Fruit fly (Drosophila melanogaster): ENCODE measurements around the gene Tgi.

Tgi gene

DNA sequence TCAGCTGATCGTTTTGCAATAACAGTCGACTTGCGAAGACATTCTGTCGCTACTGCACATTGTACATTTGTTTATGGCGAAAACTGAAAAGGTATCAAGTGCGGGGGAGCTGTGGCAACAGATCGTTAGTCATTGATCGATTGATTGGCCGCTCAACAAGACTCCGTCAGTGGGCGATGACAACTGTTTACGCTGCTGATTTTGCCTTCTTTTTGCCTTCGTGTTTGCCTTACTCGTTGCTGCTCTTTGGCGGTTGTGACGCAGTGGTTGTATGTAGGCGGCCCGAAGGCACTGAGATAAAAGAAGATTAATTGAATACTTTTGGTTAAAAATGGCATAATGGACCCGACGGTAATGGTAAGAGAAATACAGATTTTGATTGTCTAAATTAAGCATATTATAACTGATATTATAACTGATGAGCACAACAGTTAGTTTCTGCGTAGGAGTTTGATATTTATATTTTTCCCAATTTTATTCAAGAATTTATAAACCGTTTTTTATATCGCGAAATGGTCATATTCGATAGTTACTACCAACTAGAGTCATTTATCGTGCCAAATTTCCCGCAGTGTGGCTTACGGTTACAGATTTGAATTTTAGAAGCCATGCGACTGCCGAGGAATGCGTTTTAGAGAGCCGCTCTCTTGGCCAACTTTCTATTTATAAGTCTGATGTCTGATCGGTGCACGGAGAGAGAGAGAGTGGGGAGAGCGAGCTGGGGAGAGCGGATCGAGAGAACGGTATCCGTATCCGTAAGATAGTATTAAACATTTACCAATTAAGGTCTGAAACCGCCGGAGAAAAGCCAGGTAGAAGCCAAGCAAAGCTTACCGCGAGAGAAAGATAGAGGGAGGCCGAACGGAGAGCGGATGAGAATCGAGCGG is 9.8 kb upstream of the Tgi start (continued):
- TF ChIP-seq Elba2 (GFP tag; optimal IDR thresholded peaks at IDR 0.05) (no peak), CG14667 (GFP tag; IDR thresholded peaks at IDR 0.05) (peak; percentile 66), Neu2 (GFP tag; optimal IDR thresholded peaks at IDR 0.05; ENCODE audit: borderline replicate concordance) (no peak), CG8359 (GFP tag; optimal IDR thresholded peaks at IDR 0.05; ENCODE audit: borderline replicate concordance) (peak; percentile 81), Nf-YC (tag; optimal IDR thresholded peaks at IDR 0.05) (peak; percentile 74), Meics (GFP tag; optimal IDR thresholded peaks at IDR 0.05) (peak; percentile 92), CG43689 (GFP tag; IDR thresholded peaks at IDR 0.05) (peak; percentile 60), CG6813 (GFP tag; optimal IDR thresholded peaks at IDR 0.05) (peak; percentile 81), CG7928 (GFP tag; optimal IDR thresholded peaks at IDR 0.05) (peak; percentile 62), Sox100B (GFP tag; optimal IDR thresholded peaks at IDR 0.05) (peak; percentile 96), CG7839 (tag; optimal IDR thresholded peaks at IDR 0.05) (peak; percentile 93), Abd-B (GFP tag; optimal IDR thresholded peaks at IDR 0.05) (peak; percentile 84), CG11456 (GFP tag; IDR thresholded peaks at IDR 0.05) (peak; percentile 70; the same call in 2 of the 3 replicates), CG7357 (GFP tag; IDR thresholded peaks at IDR 0.05) (peak; percentile 78; the same call in 2 of the 3 replicates), ab (GFP tag; optimal IDR thresholded peaks at IDR 0.05) (no peak), CG6854 (GFP tag; optimal IDR thresholded peaks at IDR 0.05) (peak; percentile 78), CkIIα-i1 (GFP tag; IDR thresholded peaks at IDR 0.05) (no peak), Vsx1 (GFP tag; optimal IDR thresholded peaks at IDR 0.05) (peak; percentile 85), sim (GFP tag; IDR thresholded peaks at IDR 0.05) (peak; percentile 76; the same call in 1 of the 2 replicates), Rx (GFP tag; IDR thresholded peaks at IDR 0.05) (peak; percentile 79), mam (GFP tag; optimal IDR thresholded peaks at IDR 0.05) (peak; percentile 61), sd (tag; optimal IDR thresholded peaks at IDR 0.05) (peak; percentile 99), shn (GFP tag; optimal IDR thresholded peaks at IDR 0.05) (no peak), unc-4 (GFP tag; IDR thresholded peaks at IDR 0.05; ENCODE audit: partially characterized antibody) (peak; percentile 64; the same call in 1 of the 2 replicates), CG11085 (GFP tag; IDR thresholded peaks at IDR 0.05) (peak; percentile 70), Xbp1 (GFP tag; optimal IDR thresholded peaks at IDR 0.05) (peak; percentile 90), zf30C (GFP tag; optimal IDR thresholded peaks at IDR 0.05) (peak; percentile 61), CG18619 (GFP tag; optimal IDR thresholded peaks at IDR 0.05) (peak; percentile 93), emc (GFP tag; optimal IDR thresholded peaks at IDR 0.05) (peak; percentile 63), gcm (GFP tag; optimal IDR thresholded peaks at IDR 0.05) (peak; percentile 84), CG13775 (GFP tag; optimal IDR thresholded peaks at IDR 0.05) (peak; percentile 91), vnd (GFP tag; IDR thresholded peaks at IDR 0.05; ENCODE audit: partially characterized antibody) (no peak), CG42726 (GFP tag; IDR thresholded peaks at IDR 0.05; ENCODE audit: partially characterized antibody) (no peak), slbo (GFP tag; IDR thresholded peaks at IDR 0.05) (peak; percentile 88), CG13123 (GFP tag; optimal IDR thresholded peaks at IDR 0.05) (peak; percentile 56), tll (GFP tag; optimal IDR thresholded peaks at IDR 0.05) (no peak), CG17361 (GFP tag; IDR thresholded peaks at IDR 0.05) (peak; percentile 95), abd-A (tag; optimal IDR thresholded peaks at IDR 0.05) (no peak), Taf1 (GFP tag; IDR thresholded peaks at IDR 0.05) (peak; percentile 64), Hey (tag; optimal IDR thresholded peaks at IDR 0.05) (no peak), CG14050 (GFP tag; IDR thresholded peaks at IDR 0.05) (peak; percentile 75), bsh (GFP tag; optimal IDR thresholded peaks at IDR 0.05) (peak; percentile 90 to 91), dm (GFP tag; optimal IDR thresholded peaks at IDR 0.05) (peak; percentile 35), CG2678 (tag; optimal IDR thresholded peaks at IDR 0.05) (peak; percentile 96), CG2120 (GFP tag; optimal IDR thresholded peaks at IDR 0.05) (peak; percentile 89), psq (GFP tag; optimal IDR thresholded peaks at IDR 0.05) (peak; percentile 62), Spps (tag; optimal IDR thresholded peaks at IDR 0.05) (peak; percentile 68), Hr39 (optimal IDR thresholded peaks at IDR 0.05) (no peak)
